Fruit fly (Drosophila melanogaster) whole organism, embryonic: ENCODE measurements around the gene lilli.
A peak's percentile ranks its signal among the peaks of the same experiment; 100 is the strongest.

ENCODE experiments used
- CG10209 ChIP-seq: fragments of 200-800 bp; sonication (Bioruptor generic); optimal IDR thresholded peaks from 3 replicates; lab custom pipeline; 2017; ENCODE audit warnings: missing biosample characterization, mild to moderate bottlenecking, missing genetic modification characterization, missing genetic modification reagents
- Oli ChIP-seq: fragments of 200-800 bp; sonication (Bioruptor generic); optimal IDR thresholded peaks from 2 replicates; lab custom pipeline; 2018; ENCODE audit warnings: missing biosample characterization, mild to moderate bottlenecking, missing genetic modification characterization, moderate library complexity
- ara ChIP-seq: fragments of 200-800 bp; sonication (Bioruptor generic); IDR thresholded peaks from 2 replicates; pipeline ENCODE4 v1.3.6; 2022; ENCODE audit warnings: missing biosample characterization, missing genetic modification characterization
- ato ChIP-seq: fragments of 200-800 bp; sonication (Bioruptor generic); IDR thresholded peaks from 2 replicates; pipeline ENCODE4 v1.3.6; 2022; ENCODE audit warnings: missing biosample characterization, missing genetic modification characterization; ENCODE audit not compliant: partially characterized antibody
- bbx ChIP-seq: fragments of 200-800 bp; sonication (Bioruptor generic); IDR thresholded peaks from 2 replicates; pipeline ENCODE4 v1.3.6; 2022; ENCODE audit warnings: missing biosample characterization, missing genetic modification characterization; ENCODE audit not compliant: partially characterized antibody

dm6 chr2L:2874542-2875194, 11.1 kb upstream of the lilli start, which contains the start of gene CG8814:
- TF ChIP-seq Oli (tag; lab: Kevin White, UChicago) = peak; percentile 4
- no peak for TF ChIP-seq ara (GFP tag; lab: Robert Waterston, UW)
- TF ChIP-seq CG10209 (GFP tag; lab: Kevin White, UChicago) = peak; percentile 58
- no peak for TF ChIP-seq ato (GFP tag; lab: Robert Waterston, UW)
- peak; percentile 61 for TF ChIP-seq bbx (GFP tag; lab: Robert Waterston, UW)
